Worm (Caenorhabditis elegans): ENCODE results near the gene ztf-29.

The ztf-29 gene

DNA sequence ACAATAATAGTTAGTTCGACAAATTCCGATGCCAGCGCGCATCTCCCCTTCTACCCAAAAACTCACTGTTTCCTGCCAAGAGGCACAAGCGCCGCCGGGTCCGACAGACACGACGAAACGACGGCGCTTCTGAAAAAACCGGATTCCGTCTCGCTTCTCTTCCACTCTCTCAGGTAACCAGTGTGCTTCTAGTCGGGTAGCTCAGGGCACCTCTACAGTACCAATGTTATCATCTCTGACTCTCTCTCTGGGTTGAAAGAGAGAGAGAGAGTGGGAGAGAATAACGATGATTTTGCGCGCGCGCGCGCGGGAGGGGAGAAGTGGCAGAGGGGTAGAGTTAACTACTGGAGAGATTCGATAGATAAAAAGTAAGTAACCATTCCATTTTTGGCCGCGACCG, 4.1 kb upstream of the ztf-29 start:
- TF ChIP-seq zag-1 (tag; optimal IDR thresholded peaks at IDR 0.05) (no peak), mep-1 (tag; optimal IDR thresholded peaks at IDR 0.05) (no peak), lin-39 (tag; optimal IDR thresholded peaks at IDR 0.05) (no peak), hlh-4 (tag; optimal IDR thresholded peaks at IDR 0.05) (no peak), mab-9 (GFP tag; IDR thresholded peaks at IDR 0.05) (no peak), snpc-4 (tag; optimal IDR thresholded peaks at IDR 0.05) (no peak), rnt-1 (tag; optimal IDR thresholded peaks at IDR 0.05) (no peak), elt-2 (tag; optimal IDR thresholded peaks at IDR 0.05) (no peak), dsc-1 (tag; optimal IDR thresholded peaks at IDR 0.05) (no peak), ztf-11 (tag; optimal IDR thresholded peaks at IDR 0.05) (no peak), ets-5 (GFP tag; IDR thresholded peaks at IDR 0.05) (no peak), pag-3 (tag; optimal IDR thresholded peaks at IDR 0.05; ENCODE audit: borderline replicate concordance, insufficient read depth) (no peak), sptf-1 (tag; optimal IDR thresholded peaks at IDR 0.05) (no peak), ztf-4 (tag; optimal IDR thresholded peaks at IDR 0.05) (no peak), fkh-8 (tag; optimal IDR thresholded peaks at IDR 0.05) (no peak), C04F5.9 (tag; optimal IDR thresholded peaks at IDR 0.05) (no peak), nhr-237 (tag; optimal IDR thresholded peaks at IDR 0.05) (no peak), F16B12.6 (tag; optimal IDR thresholded peaks at IDR 0.05) (no peak), fkh-4 (tag; optimal IDR thresholded peaks at IDR 0.05; ENCODE audit: borderline replicate concordance) (no peak), sox-4 (tag; optimal IDR thresholded peaks at IDR 0.05) (no peak), ceh-82 (tag; optimal IDR thresholded peaks at IDR 0.05) (no peak), nhr-47 (tag; optimal IDR thresholded peaks at IDR 0.05) (peak; percentile 19), pqm-1 (tag; optimal IDR thresholded peaks at IDR 0.05) (no peak), aha-1 (tag; optimal IDR thresholded peaks at IDR 0.05) (no peak), mdl-1 (tag; optimal IDR thresholded peaks at IDR 0.05) (no peak), unc-30 (tag; optimal IDR thresholded peaks at IDR 0.05) (no peak), unc-130 (tag; optimal IDR thresholded peaks at IDR 0.05) (no peak), efl-3 (GFP tag; optimal IDR thresholded peaks at IDR 0.05) (no peak), tbx-2 (tag; optimal IDR thresholded peaks at IDR 0.05) (no peak), unc-86 (tag; optimal IDR thresholded peaks at IDR 0.05) (no peak), unc-62 (GFP tag; optimal IDR thresholded peaks at IDR 0.05) (no peak), fkh-10 (GFP tag; optimal IDR thresholded peaks at IDR 0.05) (no peak), C16A3.4 (tag; optimal IDR thresholded peaks at IDR 0.05) (peak; percentile 21), isw-1 (GFP tag; IDR thresholded peaks at IDR 0.05) (no peak), xbp-1 (tag; optimal IDR thresholded peaks at IDR 0.05) (no peak), nhr-76 (tag; optimal IDR thresholded peaks at IDR 0.05) (no peak), nhr-20 (tag; optimal IDR thresholded peaks at IDR 0.05) (peak; percentile 20), nhr-71 (tag; optimal IDR thresholded peaks at IDR 0.05) (peak; percentile 17), hlh-17 (GFP tag; optimal IDR thresholded peaks at IDR 0.05; ENCODE audit: borderline replicate concordance) (no peak), ceh-63 (GFP tag; optimal IDR thresholded peaks at IDR 0.05) (no peak), tlp-1 (tag; optimal IDR thresholded peaks at IDR 0.05) (no peak), nhr-77 (tag; optimal IDR thresholded peaks at IDR 0.05) (no peak), lir-3 (tag; optimal IDR thresholded peaks at IDR 0.05; ENCODE audit: poor library complexity) (no peak), snu-23 (GFP tag; optimal IDR thresholded peaks at IDR 0.05) (peak; percentile 12), lin-14 (GFP tag; optimal IDR thresholded peaks at IDR 0.05) (peak; percentile 50), grh-1 (GFP tag; IDR thresholded peaks at IDR 0.05) (peak; percentile 65), elt-3 (tag; optimal IDR thresholded peaks at IDR 0.05) (peak in 3 of 6 experiments; percentile 14 to 45 (median 26)), nhr-19 (GFP tag; conservative IDR thresholded peaks at IDR 0.05) (no peak), ceh-90 (tag; optimal IDR thresholded peaks at IDR 0.05) (no peak), fos-1 (tag; optimal IDR thresholded peaks at IDR 0.05) (no peak), pax-3 (tag; optimal IDR thresholded peaks at IDR 0.05) (no peak), alr-1 (tag; optimal IDR thresholded peaks at IDR 0.05; ENCODE audit: borderline replicate concordance) (no peak), nhr-11 (tag; optimal IDR thresholded peaks at IDR 0.05) (no peak), C34B4.2 (tag; optimal IDR thresholded peaks at IDR 0.05) (no peak)

Measured in whole organism, L1 larva.